Worm (Caenorhabditis elegans) whole organism, midembryonic: ENCODE results near the gene taf-12.
"Not testable (repeated sequence)": the region's sequence is repeated elsewhere in the genome, so short reads cannot be mapped to it uniquely, and the experiment has no call there.

ENCODE experiments used
- T22C8.4 ChIP-seq: fragments of 200-800 bp; sonication (Bioruptor generic); IDR thresholded peaks from 2 replicates; pipeline ENCODE4 v1.3.6; 2022; ENCODE audit warnings: missing genetic modification characterization, missing compliant biosample characterization
- flt-1 ChIP-seq: fragments of 200-800 bp; sonication (Bioruptor generic); IDR thresholded peaks from 2 replicates; pipeline ENCODE4 v1.3.6; 2022; ENCODE audit warnings: missing genetic modification characterization, missing compliant biosample characterization
- ref-1 ChIP-seq: fragments of 200-800 bp; sonication (Bioruptor generic); conservative IDR thresholded peaks from 2 replicates; pipeline ENCODE4 v1.3.6; 2022; ENCODE audit warnings: missing genetic modification reagents, missing genetic modification characterization, missing compliant biosample characterization
- ztf-23 ChIP-seq: fragments of 200-800 bp; sonication (Bioruptor generic); IDR thresholded peaks from 2 replicates; pipeline ENCODE4 v1.3.6; 2022; ENCODE audit warnings: missing genetic modification reagents, missing genetic modification characterization, missing compliant biosample characterization
- ztf-29 ChIP-seq: fragments of 200-800 bp; sonication (Bioruptor generic); IDR thresholded peaks from 2 replicates; pipeline ENCODE4 v1.3.6; 2022; ENCODE audit warnings: missing genetic modification reagents, missing genetic modification characterization, missing compliant biosample characterization

- not testable (repeated sequence) for TF ChIP-seq flt-1 (GFP tag; lab: Robert Waterston, UW); ztf-23; ref-1 (GFP tag; lab: Robert Waterston, UW); T22C8.4 (GFP tag; lab: Robert Waterston, UW); ztf-29 (GFP tag; lab: Robert Waterston, UW)
Measured at ce11 chrIII:11883694-11884093, 14.6 kb upstream of the taf-12 start, which contains the start of gene fbxb-22.
